Worm (Caenorhabditis elegans): ENCODE measurements around the gene sre-4.

DNA sequence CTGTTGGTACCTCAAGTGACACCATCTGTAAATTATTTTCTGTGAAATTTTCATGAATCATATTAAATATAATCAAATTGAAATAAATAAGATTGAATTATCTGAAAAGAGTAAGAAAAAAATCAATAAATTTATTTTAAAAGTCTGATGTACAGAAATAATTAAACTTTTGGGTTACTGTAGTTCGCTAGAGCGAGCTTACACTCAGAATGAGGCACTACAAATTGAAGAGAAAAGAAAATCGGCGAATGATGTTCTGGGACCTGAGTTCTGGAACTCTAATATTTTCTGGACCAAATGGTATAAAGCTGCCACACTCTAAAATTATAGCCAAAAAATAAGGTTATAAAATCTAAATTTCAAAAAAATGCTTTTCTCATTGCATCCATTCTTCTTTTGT, 50.7 kb downstream of the sre-4 start:
- TF ChIP-seq lin-15B (tag; optimal IDR thresholded peaks at IDR 0.05) (no peak), ceh-82 (tag; optimal IDR thresholded peaks at IDR 0.05) (no peak), nhr-25 (tag; optimal IDR thresholded peaks at IDR 0.05) (no peak), lin-39 (tag; optimal IDR thresholded peaks at IDR 0.05) (no peak), tbx-2 (tag; optimal IDR thresholded peaks at IDR 0.05) (no peak), unc-39 (tag; optimal IDR thresholded peaks at IDR 0.05) (no peak), mdl-1 (tag; optimal IDR thresholded peaks at IDR 0.05) (no peak), zag-1 (tag; optimal IDR thresholded peaks at IDR 0.05) (no peak), fkh-2 (tag; optimal IDR thresholded peaks at IDR 0.05) (no peak), nhr-43 (tag; optimal IDR thresholded peaks at IDR 0.05; ENCODE audit: poor library complexity, severe bottlenecking) (no peak), skn-1 (tag; optimal IDR thresholded peaks at IDR 0.05) (no peak), fos-1 (tag; optimal IDR thresholded peaks at IDR 0.05) (no peak)
